Worm (Caenorhabditis elegans): ENCODE measurements around the gene C33A12.19.

DNA sequence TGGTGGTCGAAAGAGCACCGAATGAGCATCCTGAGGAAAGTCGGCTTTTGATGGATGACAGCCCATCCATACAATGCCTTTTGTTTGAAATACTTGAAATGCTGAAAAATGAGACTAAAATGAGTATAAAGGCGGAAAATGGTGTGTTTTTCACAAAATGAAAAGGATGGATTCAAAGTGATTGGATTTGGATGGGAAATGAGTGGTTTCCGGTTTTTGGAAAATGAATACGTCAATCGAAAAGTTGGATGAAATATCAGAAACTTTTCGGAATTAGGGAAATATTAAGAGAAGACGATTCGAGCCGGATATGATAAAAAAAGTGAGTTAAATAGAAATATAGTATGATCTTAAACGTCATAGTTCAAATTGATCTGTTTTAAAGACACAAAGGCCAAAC is 49.4 kb upstream of the C33A12.19 start, which contains the start of gene F38E11.6:
- TF ChIP-seq him-1 (tag; optimal IDR thresholded peaks at IDR 0.05) (no peak), dao-5 (tag; optimal IDR thresholded peaks at IDR 0.05) (no peak), W03F9.2 (tag; optimal IDR thresholded peaks at IDR 0.05) (no peak)

Measured in whole organism, L4/young adult.